Worm (Caenorhabditis elegans): ENCODE results near the gene daao-1.

ce11 chrIV:2642673-2643072 lies 28.7 kb downstream of the daao-1 start, which contains the start of gene ric-8:
- TF ChIP-seq lsy-2 (tag; optimal IDR thresholded peaks at IDR 0.05) (no peak), mab-5 (tag; optimal IDR thresholded peaks at IDR 0.05) (no peak), nhr-25 (tag; optimal IDR thresholded peaks at IDR 0.05) (no peak), nhr-21 (tag; optimal IDR thresholded peaks at IDR 0.05) (no peak), egl-27 (tag; optimal IDR thresholded peaks at IDR 0.05) (no peak), mdl-1 (tag; optimal IDR thresholded peaks at IDR 0.05) (no peak), lin-13 (GFP tag; optimal IDR thresholded peaks at IDR 0.05) (no peak), nhr-237 (tag; optimal IDR thresholded peaks at IDR 0.05) (no peak), nhr-77 (tag; optimal IDR thresholded peaks at IDR 0.05) (no peak), F13H6.1 (tag; optimal IDR thresholded peaks at IDR 0.05) (no peak), snpc-4 (tag; optimal IDR thresholded peaks at IDR 0.05) (no peak)

Data from whole organism, L2 larva.